Worm (Caenorhabditis elegans) whole organism, L4/young adult: ENCODE data around the gene cec-4.
A peak's percentile ranks its signal among the peaks of the same experiment; 100 is the strongest.
"Not testable (repeated sequence)": the region's sequence is repeated elsewhere in the genome, so short reads cannot be mapped to it uniquely, and the experiment has no call there.

Experiments
- W03F9.2 ChIP-seq: fragments of 150-350 bp; optimal IDR thresholded peaks from 2 replicates; lab custom pipeline; 2014; ENCODE audit warnings: missing biosample characterization, missing genetic modification characterization
- dao-5 ChIP-seq: sonication (generic microtip); optimal IDR thresholded peaks from 2 replicates; lab custom pipeline; 2016; ENCODE audit warnings: missing genotype, missing genetic modification characterization, moderate library complexity, missing compliant biosample characterization
- him-1 ChIP-seq: sonication (generic microtip); optimal IDR thresholded peaks from 2 replicates; lab custom pipeline; 2016; ENCODE audit warnings: missing genotype, missing genetic modification reagents, missing genetic modification characterization, missing compliant biosample characterization

Gene cec-4

ce11 chrIV:7556265-7556866, 19.2 kb upstream of the cec-4 start, which contains the start of the genes F49E8.7, F49E8.8 and nprl-2:
TSS of gene F49E8.7 (minus strand) at chrIV:7556365.
TSS of gene F49E8.8 (plus strand) at chrIV:7556637.
TSS of gene nprl-2 (plus strand) at chrIV:7556816.
- TF ChIP-seq him-1 (tag; lab: Kevin White, UChicago), result no peak
- TF ChIP-seq W03F9.2 (tag; lab: Kevin White, UChicago), result no peak
- TF ChIP-seq dao-5, result no peak

DNA sequence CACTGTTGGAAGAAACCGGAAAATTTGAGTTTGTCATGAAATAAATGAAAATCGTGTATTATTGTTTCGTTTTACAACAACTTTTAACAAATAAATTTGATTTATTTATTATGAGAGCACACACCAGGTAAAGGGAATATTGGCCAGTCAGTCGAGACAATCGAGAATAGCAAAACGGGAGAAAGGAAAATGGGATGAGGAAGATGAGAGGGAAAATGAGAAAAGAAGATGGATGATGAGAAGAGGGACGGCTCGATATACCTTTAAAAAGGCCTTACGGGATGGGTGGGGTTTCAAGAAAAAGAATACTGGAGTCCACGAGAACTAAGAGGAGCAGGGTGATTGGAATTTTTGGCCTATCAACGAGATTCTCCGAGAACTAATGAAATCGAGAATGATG, 16.9 kb upstream of the cec-4 start:
- TF ChIP-seq him-1 (tag; lab: Kevin White, UChicago), result no peak
- TF ChIP-seq W03F9.2 (tag; lab: Kevin White, UChicago), result no peak
- no peak for TF ChIP-seq dao-5

ce11 chrIV:7559237-7559636, 16.3 kb upstream of the cec-4 start:
- no peak for TF ChIP-seq dao-5
- TF ChIP-seq him-1 (tag; lab: Kevin White, UChicago), result no peak
- TF ChIP-seq W03F9.2 (tag; lab: Kevin White, UChicago), result no peak

DNA sequence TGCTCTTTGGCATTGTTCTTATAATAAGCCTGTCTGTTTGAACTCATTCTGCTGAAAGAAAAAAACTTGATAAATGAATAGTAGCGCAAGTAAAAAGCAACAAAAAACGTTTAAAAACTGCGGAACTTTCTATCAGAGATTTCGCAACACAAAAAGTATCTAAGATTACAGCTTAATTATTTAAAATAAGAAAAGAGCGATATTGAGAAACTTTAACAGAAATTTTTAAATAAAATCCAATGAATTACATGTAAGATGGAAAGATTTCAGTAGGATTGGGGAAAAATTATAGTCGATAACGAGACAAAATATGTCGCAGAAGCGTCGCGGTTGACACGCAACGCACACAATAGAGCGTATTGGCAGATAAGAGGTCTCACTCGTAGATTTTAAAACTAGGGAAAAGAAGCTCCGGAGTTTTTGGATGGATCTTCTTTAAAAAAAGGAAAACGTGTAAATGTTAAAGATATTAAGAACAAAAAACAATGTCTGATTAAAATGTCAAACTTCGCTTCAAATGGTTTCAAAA, 13.8 kb upstream of the cec-4 start, which contains the start of gene ima-3:
Gene ima-3 (minus strand): TSS at position 51 of the 529 bp plus-strand sequence.
- TF ChIP-seq him-1 (tag; lab: Kevin White, UChicago) (no peak), W03F9.2 (tag; lab: Kevin White, UChicago) (peak; percentile 27), dao-5 (no peak)

DNA sequence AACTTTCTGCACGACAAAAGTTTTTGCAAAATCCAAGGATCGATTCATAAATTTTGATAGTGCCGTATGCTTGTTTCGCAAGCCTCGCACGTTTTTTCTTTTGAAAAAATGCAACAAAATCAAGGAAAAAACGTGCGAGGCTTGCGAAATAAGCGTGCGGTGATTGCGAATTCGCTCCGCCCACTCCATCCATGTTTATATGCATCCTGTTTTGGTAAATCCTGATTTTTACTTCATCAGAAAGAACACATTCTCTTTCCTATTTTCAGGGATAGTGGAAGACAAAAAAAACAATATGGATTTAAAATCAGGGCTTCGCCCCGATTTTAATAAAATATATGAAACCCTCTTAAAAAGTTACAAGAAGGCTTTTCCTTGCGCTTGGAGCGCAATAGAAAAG, 11.7 kb upstream of the cec-4 start, which contains the start of gene F32E10.9:
Gene F32E10.9 (minus strand): TSS at position 101 of the 400 bp plus-strand sequence.
- TF ChIP-seq dao-5; him-1 (tag; lab: Kevin White, UChicago); W03F9.2 (tag; lab: Kevin White, UChicago): not testable (repeated sequence)

- TF ChIP-seq him-1 (tag; lab: Kevin White, UChicago) (no peak), dao-5 (no peak), W03F9.2 (tag; lab: Kevin White, UChicago) (no peak)
Observed at ce11 chrIV:7567557-7568010, 7.9 kb upstream of the cec-4 start, which contains the start of gene F32E10.8. TSS of gene F32E10.8 (plus strand) at chrIV:7567607.

DNA sequence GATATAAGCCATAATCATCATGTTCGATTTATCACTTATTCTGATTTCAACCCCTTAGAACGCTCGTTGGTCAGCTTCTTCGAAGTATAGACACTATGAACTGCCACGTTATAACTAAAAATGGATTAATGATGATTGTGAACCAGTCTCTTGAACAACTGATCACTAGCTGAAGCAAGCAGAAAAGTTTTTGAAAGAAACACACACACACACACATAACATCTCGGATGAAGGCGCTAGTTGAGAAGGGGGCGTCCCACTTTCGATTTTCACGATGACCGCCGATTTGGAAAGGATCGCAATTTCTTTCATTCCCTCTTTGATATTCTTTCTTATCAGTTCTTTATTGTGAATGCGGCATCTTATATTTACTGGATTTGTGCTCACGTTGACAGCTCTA, 6.9 kb upstream of the cec-4 start, which contains the start of gene clec-180:
Gene clec-180 (plus strand): TSS at position 301 of the 400 bp plus-strand sequence.
- TF ChIP-seq dao-5 (no peak), him-1 (tag; lab: Kevin White, UChicago) (no peak), W03F9.2 (tag; lab: Kevin White, UChicago) (no peak)

DNA sequence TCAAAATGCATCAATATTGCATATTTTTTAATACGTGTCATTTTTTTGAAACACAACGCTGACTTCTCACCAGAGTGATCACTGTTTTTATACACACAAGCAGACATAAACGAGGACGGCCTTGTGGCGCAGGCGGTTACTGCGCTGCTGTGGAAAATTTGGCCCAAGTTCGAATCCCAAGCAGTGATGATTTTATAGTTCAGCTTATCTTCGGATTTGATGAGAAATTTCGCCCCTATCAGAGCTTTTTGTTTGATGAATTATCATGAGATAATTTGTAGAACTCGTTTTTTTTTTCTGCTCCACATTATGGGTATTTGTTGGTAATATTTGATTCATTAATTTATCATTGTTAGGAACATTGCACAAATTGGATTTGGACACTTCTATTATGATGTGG, 1.6 kb upstream of the cec-4 start:
- TF ChIP-seq W03F9.2 (tag; lab: Kevin White, UChicago) (peak; percentile 76), him-1 (tag; lab: Kevin White, UChicago) (peak; percentile 90), dao-5 (peak; percentile 90)

- TF ChIP-seq him-1 (tag; lab: Kevin White, UChicago), result no peak
- TF ChIP-seq dao-5, result no peak
- no peak for TF ChIP-seq W03F9.2 (tag; lab: Kevin White, UChicago)
Observed at ce11 chrIV:7578281-7578680, 2.8 kb downstream of the cec-4 start, which contains the start of gene F32E10.5. TSS of gene F32E10.5 (minus strand) at chrIV:7578381.

DNA sequence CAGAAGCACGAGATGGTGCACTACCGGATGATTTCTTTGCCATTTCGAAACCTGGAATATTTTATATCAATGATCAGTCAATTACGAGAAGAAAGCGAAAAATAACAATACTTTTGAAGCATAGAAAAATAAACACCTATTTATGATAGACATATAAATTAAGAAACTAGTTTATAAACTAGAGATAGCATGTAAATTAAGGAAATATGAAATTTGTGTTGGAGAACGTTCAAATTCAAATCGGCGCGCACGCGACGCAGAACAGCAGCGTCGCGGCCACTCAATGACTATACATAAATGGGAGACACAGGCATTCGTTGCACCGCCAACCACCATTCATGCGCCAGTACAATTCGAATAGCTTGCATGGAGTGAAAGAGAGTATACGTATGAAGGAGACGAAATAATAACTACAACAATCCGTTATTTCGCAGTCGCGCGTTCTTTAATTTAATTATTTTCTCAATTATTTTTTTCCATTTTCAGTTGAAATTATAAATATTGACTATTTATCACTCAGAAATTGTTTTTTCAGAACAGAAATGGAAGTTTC, 4.6 kb downstream of the cec-4 start, which contains the start of the genes cec-5 and nol-10:
Gene cec-5 (minus strand): TSS at position 51 of the 553 bp plus-strand sequence.
Gene nol-10 (plus strand): TSS at position 536 of the 553 bp plus-strand sequence.
- no peak for TF ChIP-seq him-1 (tag; lab: Kevin White, UChicago)
- TF ChIP-seq W03F9.2 (tag; lab: Kevin White, UChicago), result peak; percentile 95
- no peak for TF ChIP-seq dao-5

DNA sequence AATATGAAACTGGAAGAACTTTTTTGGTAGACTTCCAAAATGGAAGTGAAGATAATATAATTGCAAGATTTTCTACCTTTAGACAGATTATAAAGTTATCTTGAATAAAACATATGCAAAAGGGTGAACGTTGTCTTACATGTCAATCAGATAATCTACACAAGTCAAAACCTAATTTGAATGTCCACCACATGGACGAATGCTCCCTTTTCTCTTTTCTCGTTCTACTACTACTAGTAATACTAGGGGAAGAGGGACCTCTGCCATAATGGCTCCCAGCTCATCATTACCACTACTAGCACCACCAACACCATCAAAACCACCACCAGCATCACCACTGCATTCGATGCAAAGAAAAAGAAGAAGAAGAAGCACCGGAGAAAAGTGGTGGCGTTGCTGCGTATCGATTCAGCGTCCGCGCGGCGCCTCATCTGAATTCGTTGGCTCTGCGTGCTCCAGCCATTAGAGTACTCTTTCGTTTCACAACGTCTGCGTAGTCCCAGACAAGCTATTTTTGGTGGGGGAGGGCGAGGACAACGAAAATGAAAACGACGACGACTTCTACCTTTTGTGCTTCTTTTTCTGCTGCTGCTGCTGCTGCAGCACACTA, 9.9 kb downstream of the cec-4 start:
- TF ChIP-seq dao-5 (no peak), W03F9.2 (tag; lab: Kevin White, UChicago) (no peak), him-1 (tag; lab: Kevin White, UChicago) (peak; percentile 14)

DNA sequence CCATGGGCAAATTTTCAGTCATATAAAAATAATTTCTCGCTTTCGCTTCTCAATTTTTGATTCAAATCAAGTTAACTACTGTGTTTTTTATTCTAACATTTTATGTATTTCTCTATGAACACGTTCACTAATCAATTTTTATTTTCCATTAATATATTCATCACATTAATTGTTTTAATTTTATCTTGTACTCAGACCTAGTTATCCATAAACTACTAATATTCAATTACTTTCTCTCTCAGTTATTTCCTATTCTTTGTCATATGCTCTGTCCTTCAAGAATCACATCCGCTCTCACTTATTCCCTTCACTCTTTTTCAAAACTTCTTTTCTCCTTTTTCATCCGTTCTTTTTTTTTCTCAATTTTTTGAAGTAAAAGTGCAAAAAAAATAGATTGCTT, 11.5 kb downstream of the cec-4 start:
- TF ChIP-seq him-1 (tag; lab: Kevin White, UChicago) (no peak), W03F9.2 (tag; lab: Kevin White, UChicago) (no peak), dao-5 (no peak)

ce11 chrIV:7588631-7589030, 13.1 kb downstream of the cec-4 start, which contains the start of gene cla-1:
TSS of gene cla-1 (plus strand) at chrIV:7588931.
- no peak for TF ChIP-seq dao-5
